Worm (Caenorhabditis elegans) whole organism, L1 larva: ENCODE data around the gene T26C12.2.

Source experiments
- C16A3.4 ChIP-seq: fragments of 150-350 bp; optimal IDR thresholded peaks from 2 replicates; lab custom pipeline; 2014; ENCODE audit warnings: missing biosample characterization, missing genetic modification characterization
- Y116A8C.19 ChIP-seq: sonication (generic microtip); optimal IDR thresholded peaks from 2 replicates; lab custom pipeline; 2016; ENCODE audit warnings: missing compliant biosample characterization, missing genetic modification characterization, borderline replicate concordance
- aha-1 ChIP-seq: fragments of 150-350 bp; optimal IDR thresholded peaks from 2 replicates; lab custom pipeline; 2014; ENCODE audit warnings: missing biosample characterization, missing genetic modification characterization
- ama-1 ChIP-seq: fragments of 150-350 bp; optimal IDR thresholded peaks from 2 replicates; lab custom pipeline; 2014
- blmp-1 ChIP-seq: fragments of 150-350 bp; optimal IDR thresholded peaks from 2 replicates; lab custom pipeline; 2014; ENCODE audit warnings: missing biosample characterization, missing genetic modification characterization
- ceh-63 ChIP-seq: fragments of 200-800 bp; sonication (Bioruptor generic); optimal IDR thresholded peaks from 2 replicates; lab custom pipeline; 2018; ENCODE audit warnings: mild to moderate bottlenecking, missing genetic modification characterization, missing compliant biosample characterization
- ceh-8 ChIP-seq: fragments of 200-800 bp; sonication (Bioruptor generic); optimal IDR thresholded peaks from 2 replicates; lab custom pipeline; 2018; ENCODE audit warnings: mild to moderate bottlenecking, missing genetic modification characterization, moderate library complexity, missing compliant biosample characterization
- ceh-82 ChIP-seq, 3 experiments: fragments of 150-350 bp in 1 of 3; sonication (generic microtip) in 2 of 3; optimal IDR thresholded peaks; 2 replicates each; lab custom pipeline; 2014 to 2017; ENCODE audit warnings: missing biosample characterization in 3 of 3, missing genetic modification characterization in 3 of 3
- ceh-88 ChIP-seq: fragments of 200-800 bp; sonication (Bioruptor generic); IDR thresholded peaks from 2 replicates; pipeline ENCODE4 v1.3.6; 2022; ENCODE audit warnings: missing genetic modification characterization, missing compliant biosample characterization
- dpl-1 ChIP-seq, 3 experiments: fragments of 150-350 bp in 2 of 3; sonication (generic microtip) in 1 of 3; optimal IDR thresholded peaks; 2 replicates each; lab custom pipeline; 2014 to 2017; ENCODE audit warnings: missing biosample characterization in 3 of 3, missing genetic modification characterization in 3 of 3, missing genetic modification reagents in 3 of 3
- efl-1 ChIP-seq, 4 experiments: fragments of 150-350 bp; optimal IDR thresholded peaks in 3 of 4; peaks in 1 of 4; 1 replicate in 1 of 4; 2 replicates in 3 of 4; lab custom pipeline; 2014; ENCODE audit warnings: missing biosample characterization in 2 of 4, missing genetic modification characterization in 2 of 4, missing genetic modification reagents in 2 of 4
- efl-3 ChIP-seq: fragments of 200-800 bp; sonication (Bioruptor generic); optimal IDR thresholded peaks from 2 replicates; lab custom pipeline; 2018; ENCODE audit warnings: mild to moderate bottlenecking, missing genetic modification characterization, missing compliant biosample characterization
- elt-2 ChIP-seq: sonication (generic microtip); optimal IDR thresholded peaks from 2 replicates; lab custom pipeline; 2016; ENCODE audit warnings: missing genetic modification characterization, mild to moderate bottlenecking, inconsistent platforms, missing compliant biosample characterization, missing genetic modification reagents
- elt-3 ChIP-seq, 6 experiments: fragments of 150-350 bp in 1 of 6; sonication (generic microtip); optimal IDR thresholded peaks; 2 replicates each; lab custom pipeline; 2017 to 2018; ENCODE audit warnings: missing biosample characterization in 6 of 6, missing genetic modification characterization in 6 of 6, inconsistent platforms in 1 of 6
- ets-5 ChIP-seq: fragments of 200-800 bp; sonication (Bioruptor generic); IDR thresholded peaks from 2 replicates; pipeline ENCODE4 v1.3.6; 2022; ENCODE audit warnings: missing genetic modification characterization, missing compliant biosample characterization
- fkh-10 ChIP-seq: sonication (generic microtip); optimal IDR thresholded peaks from 2 replicates; lab custom pipeline; 2017; ENCODE audit warnings: missing biosample characterization, missing genetic modification reagents, missing genetic modification characterization
- fkh-4 ChIP-seq: sonication (generic microtip); optimal IDR thresholded peaks from 2 replicates; lab custom pipeline; 2016; ENCODE audit warnings: missing compliant biosample characterization, missing genetic modification characterization, borderline replicate concordance
- hpl-2 ChIP-seq: fragments of 150-350 bp; optimal IDR thresholded peaks from 2 replicates; lab custom pipeline; 2014; ENCODE audit warnings: missing biosample characterization, missing genetic modification reagents, missing genetic modification characterization
- irx-1 ChIP-seq: sonication (generic microtip); optimal IDR thresholded peaks from 2 replicates; lab custom pipeline; 2016; ENCODE audit warnings: missing genetic modification characterization, missing compliant biosample characterization
- isw-1 ChIP-seq: fragments of 200-800 bp; sonication (Bioruptor generic); IDR thresholded peaks from 2 replicates; pipeline ENCODE4 v1.3.6; 2022; ENCODE audit warnings: missing genetic modification characterization, missing compliant biosample characterization
- jun-1 ChIP-seq: fragments of 150-350 bp; optimal IDR thresholded peaks from 2 replicates; lab custom pipeline; 2014; ENCODE audit warnings: missing biosample characterization, missing genetic modification reagents, missing genetic modification characterization
- lin-13 ChIP-seq: fragments of 150-350 bp; optimal IDR thresholded peaks from 2 replicates; lab custom pipeline; 2014; ENCODE audit warnings: missing biosample characterization, missing genetic modification reagents, missing genetic modification characterization
- lin-14 ChIP-seq: fragments of 200-800 bp; sonication (Bioruptor generic); optimal IDR thresholded peaks from 2 replicates; lab custom pipeline; 2018; ENCODE audit warnings: mild to moderate bottlenecking, missing genetic modification characterization, moderate library complexity, missing compliant biosample characterization
- lin-15B ChIP-seq: fragments of 150-350 bp; sonication (generic microtip); optimal IDR thresholded peaks from 3 replicates; lab custom pipeline; 2014; ENCODE audit warnings: missing biosample characterization, missing genetic modification characterization
- lin-39 ChIP-seq: fragments of 150-350 bp; optimal IDR thresholded peaks from 2 replicates; lab custom pipeline; 2014; ENCODE audit warnings: missing biosample characterization, missing genetic modification reagents, missing genetic modification characterization
- lir-3 ChIP-seq: sonication (generic microtip); optimal IDR thresholded peaks from 2 replicates; lab custom pipeline; 2016; ENCODE audit warnings: mild to moderate bottlenecking, missing genetic modification characterization, moderate library complexity, missing compliant biosample characterization; ENCODE audit not compliant: poor library complexity
- mdl-1 ChIP-seq, 2 experiments: fragments of 150-350 bp; optimal IDR thresholded peaks; 2 replicates each; lab custom pipeline; 2014 to 2017; ENCODE audit warnings: missing biosample characterization in 2 of 2, missing genetic modification characterization in 2 of 2, inconsistent platforms in 1 of 2
- mef-2 ChIP-seq: fragments of 150-350 bp; optimal IDR thresholded peaks from 2 replicates; lab custom pipeline; 2014; ENCODE audit warnings: missing biosample characterization, missing genetic modification characterization
- nhr-12 ChIP-seq: sonication (generic microtip); optimal IDR thresholded peaks from 2 replicates; lab custom pipeline; 2017; ENCODE audit warnings: missing biosample characterization, missing genetic modification characterization
- nhr-237 ChIP-seq: fragments of 150-350 bp; optimal IDR thresholded peaks from 2 replicates; lab custom pipeline; 2014; ENCODE audit warnings: missing biosample characterization, missing genetic modification characterization
- nhr-47 ChIP-seq: sonication (generic microtip); optimal IDR thresholded peaks from 2 replicates; lab custom pipeline; 2016; ENCODE audit warnings: mild to moderate bottlenecking, missing genetic modification characterization, moderate library complexity, missing compliant biosample characterization
- nhr-71 ChIP-seq: sonication (generic microtip); optimal IDR thresholded peaks from 2 replicates; lab custom pipeline; 2016; ENCODE audit warnings: mild to moderate bottlenecking, missing genetic modification characterization, moderate library complexity, missing compliant biosample characterization
- nhr-76 ChIP-seq: sonication (generic microtip); optimal IDR thresholded peaks from 2 replicates; lab custom pipeline; 2017; ENCODE audit warnings: missing biosample characterization, missing genetic modification characterization
- nhr-85 ChIP-seq: sonication (generic microtip); peaks from one replicate; lab custom pipeline; 2016; ENCODE audit warnings: missing genetic modification characterization, inconsistent platforms, missing compliant biosample characterization
- pqm-1 ChIP-seq: sonication (generic microtip); optimal IDR thresholded peaks from 3 replicates; lab custom pipeline; 2017; ENCODE audit warnings: missing biosample characterization, missing genetic modification characterization
- rnt-1 ChIP-seq: sonication (generic microtip); optimal IDR thresholded peaks from 2 replicates; lab custom pipeline; 2016; ENCODE audit warnings: mild to moderate bottlenecking, missing genetic modification characterization, moderate library complexity, missing compliant biosample characterization
- snpc-4 ChIP-seq: fragments of 150-350 bp; optimal IDR thresholded peaks from 2 replicates; lab custom pipeline; 2014; ENCODE audit warnings: missing biosample characterization, missing genetic modification characterization
- sox-4 ChIP-seq: sonication (generic microtip); optimal IDR thresholded peaks from 2 replicates; lab custom pipeline; 2016; ENCODE audit warnings: missing genetic modification characterization, missing compliant biosample characterization
- sptf-1 ChIP-seq: fragments of 150-350 bp; optimal IDR thresholded peaks from 2 replicates; lab custom pipeline; 2014; ENCODE audit warnings: missing biosample characterization, missing genetic modification characterization
- sup-37 ChIP-seq: fragments of 200-800 bp; sonication (Bioruptor generic); optimal IDR thresholded peaks from 2 replicates; lab custom pipeline; 2018; ENCODE audit warnings: mild to moderate bottlenecking, missing genetic modification characterization, missing compliant biosample characterization
- swsn-7 ChIP-seq: sonication (generic microtip); optimal IDR thresholded peaks from 2 replicates; lab custom pipeline; 2016; ENCODE audit warnings: missing genetic modification characterization, missing compliant biosample characterization
- tbx-2 ChIP-seq: sonication (generic microtip); optimal IDR thresholded peaks from 2 replicates; lab custom pipeline; 2016; ENCODE audit warnings: missing genetic modification characterization, missing compliant biosample characterization
- tlp-1 ChIP-seq: fragments of 150-350 bp; optimal IDR thresholded peaks from 2 replicates; lab custom pipeline; 2014; ENCODE audit warnings: missing biosample characterization, missing genetic modification characterization
- unc-130 ChIP-seq: fragments of 150-350 bp; optimal IDR thresholded peaks from 2 replicates; lab custom pipeline; 2017; ENCODE audit warnings: missing biosample characterization, missing genetic modification characterization, inconsistent platforms
- unc-62 ChIP-seq: fragments of 150-350 bp; optimal IDR thresholded peaks from 2 replicates; lab custom pipeline; 2014; ENCODE audit warnings: missing biosample characterization, missing genetic modification reagents, missing genetic modification characterization
- unc-98 ChIP-seq: fragments of 200-800 bp; sonication (Bioruptor generic); IDR thresholded peaks from 2 replicates; pipeline ENCODE4 v1.3.6; 2022; ENCODE audit warnings: missing genetic modification characterization, missing compliant biosample characterization
- xbp-1 ChIP-seq: sonication (generic microtip); optimal IDR thresholded peaks from 2 replicates; lab custom pipeline; 2016; ENCODE audit warnings: missing genetic modification characterization, missing compliant biosample characterization
- zip-4 ChIP-seq: fragments of 200-800 bp; sonication (Bioruptor generic); optimal IDR thresholded peaks from 2 replicates; lab custom pipeline; 2018; ENCODE audit warnings: mild to moderate bottlenecking, missing genetic modification characterization, moderate library complexity, missing compliant biosample characterization

T26C12.2 gene

ce11 chrIV:3233429-3233885, 32.1 kb downstream of the T26C12.2 start (continued):
- TF ChIP-seq sox-4 (tag; lab: Kevin White, UChicago) (no peak), ceh-8 (no peak), efl-1 (optimal IDR thresholded peaks at IDR 0.05; lab: Kevin White, UChicago) (peak in 1 of 2 experiments; percentile 17), efl-1 (GFP tag; optimal IDR thresholded peaks at IDR 0.05 in 1 of 2; lab: Kevin White, UChicago) (peak in 1 of 2 experiments; percentile 93), ceh-82 (tag; optimal IDR thresholded peaks at IDR 0.05; lab: Kevin White, UChicago) (peak in 1 of 3 experiments; percentile 22), lin-14 (peak; percentile 78), snpc-4 (peak; percentile 37), unc-130 (tag; lab: Kevin White, UChicago) (no peak), nhr-76 (no peak), tbx-2 (tag; lab: Kevin White, UChicago) (peak; percentile 38), ceh-88 (GFP tag; lab: Robert Waterston, UW) (no peak), mef-2 (no peak), swsn-7 (peak; percentile 44), ets-5 (no peak), hpl-2 (GFP tag; lab: Kevin White, UChicago) (peak; percentile 19), nhr-71 (peak; percentile 77), aha-1 (tag; lab: Kevin White, UChicago) (no peak), lin-39 (tag; lab: Kevin White, UChicago) (peak; percentile 33), blmp-1 (peak; percentile 59), efl-3 (no peak), lin-13 (GFP tag; lab: Kevin White, UChicago) (peak; percentile 29), nhr-47 (tag; lab: Kevin White, UChicago) (peak; percentile 41)

- TF ChIP-seq lir-3 (tag; lab: Kevin White, UChicago), result no peak
- peak in 2 of 3 experiments; percentile 15 to 29 for TF ChIP-seq dpl-1 (GFP tag; optimal IDR thresholded peaks at IDR 0.05; lab: Kevin White, UChicago)
- no peak for TF ChIP-seq unc-98
- TF ChIP-seq nhr-85, result peak; percentile 91
- TF ChIP-seq nhr-47 (tag; lab: Kevin White, UChicago), result peak; percentile 72
- TF ChIP-seq ceh-63 (GFP tag; lab: Kevin White, UChicago), result no peak
- TF ChIP-seq unc-62, result no peak
- peak; percentile 7 for TF ChIP-seq snpc-4
- TF ChIP-seq nhr-76, result peak; percentile 45
- no peak for TF ChIP-seq nhr-237 (tag; lab: Kevin White, UChicago)
- TF ChIP-seq ceh-82 (tag; optimal IDR thresholded peaks at IDR 0.05; lab: Kevin White, UChicago), result peak in 1 of 3 experiments; percentile 7
- no peak for TF ChIP-seq fkh-10 (GFP tag; lab: Kevin White, UChicago)
- no peak for TF ChIP-seq lin-39 (tag; lab: Kevin White, UChicago)
- TF ChIP-seq elt-3 (tag; optimal IDR thresholded peaks at IDR 0.05; lab: Kevin White, UChicago), result peak in 2 of 6 experiments; percentile 55 to 57
- TF ChIP-seq unc-130 (tag; lab: Kevin White, UChicago), result peak; percentile 38
- peak; percentile 29 for TF ChIP-seq jun-1 (tag; lab: Kevin White, UChicago)
- peak in 1 of 2 experiments; percentile 80 for TF ChIP-seq mdl-1 (tag; optimal IDR thresholded peaks at IDR 0.05; lab: Kevin White, UChicago)
- peak; percentile 33 for TF ChIP-seq lin-13 (GFP tag; lab: Kevin White, UChicago)
- no peak for TF ChIP-seq pqm-1 (tag; lab: Kevin White, UChicago)
- TF ChIP-seq mef-2, result no peak
- TF ChIP-seq nhr-12, result no peak
- no peak for TF ChIP-seq tlp-1 (tag; lab: Kevin White, UChicago)
- TF ChIP-seq elt-2, result peak; percentile 49
- no peak for TF ChIP-seq hpl-2 (GFP tag; lab: Kevin White, UChicago)
- peak; percentile 65 for TF ChIP-seq sup-37 (GFP tag; lab: Kevin White, UChicago)
- peak; percentile 34 to 40 for TF ChIP-seq efl-1 (optimal IDR thresholded peaks at IDR 0.05; lab: Kevin White, UChicago)
- TF ChIP-seq efl-1 (GFP tag; optimal IDR thresholded peaks at IDR 0.05 in 1 of 2; lab: Kevin White, UChicago), result peak; percentile 32 to 84
- TF ChIP-seq ama-1 (lab: Kevin White, UChicago), result peak; percentile 75
- peak; percentile 28 for TF ChIP-seq irx-1
- TF ChIP-seq tbx-2 (tag; lab: Kevin White, UChicago), result peak; percentile 58
- no peak for TF ChIP-seq sptf-1 (tag; lab: Kevin White, UChicago)
- TF ChIP-seq Y116A8C.19 (tag; lab: Kevin White, UChicago), result no peak
- TF ChIP-seq zip-4 (GFP tag; lab: Kevin White, UChicago), result peak; percentile 20
- no peak for TF ChIP-seq lin-15B (tag; lab: Kevin White, UChicago)
- TF ChIP-seq fkh-4, result no peak
- TF ChIP-seq isw-1 (GFP tag; lab: Robert Waterston, UW), result no peak
- TF ChIP-seq rnt-1, result peak; percentile 67
- no peak for TF ChIP-seq efl-3
- TF ChIP-seq xbp-1 (tag; lab: Kevin White, UChicago), result peak; percentile 72
- peak; percentile 35 for TF ChIP-seq C16A3.4 (tag; lab: Kevin White, UChicago)
- peak; percentile 79 for TF ChIP-seq nhr-71
These were observed 32.7 kb downstream of the T26C12.2 start for ce11 chrIV:3232694-3233372.
